Fruit fly (Drosophila melanogaster): ENCODE measurements around the gene sordd1.

Gene sordd1

DNA sequence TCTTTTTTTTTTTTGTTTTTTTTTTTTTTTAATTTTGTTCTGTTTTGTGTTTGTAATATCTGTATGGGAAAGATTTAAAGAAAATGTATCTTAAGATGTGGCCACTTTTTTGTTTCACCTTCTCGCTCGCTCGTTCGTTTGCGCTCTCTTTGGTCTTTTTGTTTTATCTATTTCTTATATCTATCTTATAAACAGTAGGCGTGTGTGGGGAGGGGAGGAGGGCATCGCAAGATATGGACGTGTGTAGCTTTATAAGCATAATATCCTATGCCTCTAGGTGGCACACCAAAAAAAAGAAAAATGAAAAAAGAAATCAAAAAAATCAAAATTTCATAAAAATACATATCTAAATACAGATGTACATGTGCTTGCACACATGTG, 16.8 kb upstream of the sordd1 start (continued):
- TF ChIP-seq Xbp1 (GFP tag; optimal IDR thresholded peaks at IDR 0.05) (no peak), oc (tag; optimal IDR thresholded peaks at IDR 0.05) (no peak), GATAe (GFP tag; conservative IDR thresholded peaks at IDR 0.05) (no peak), lola (GFP tag; optimal IDR thresholded peaks at IDR 0.05) (peak in 1 of 3 experiments; percentile 22), ken (GFP tag; IDR thresholded peaks at IDR 0.05) (no peak), Mes4 (GFP tag; optimal IDR thresholded peaks at IDR 0.05) (no peak), hkb (optimal IDR thresholded peaks at IDR 0.05) (no peak), hkb (GFP tag; IDR thresholded peaks at IDR 0.05) (no peak), CHES-1-like (GFP tag; optimal IDR thresholded peaks at IDR 0.05) (no peak), peb (GFP tag; IDR thresholded peaks at IDR 0.05) (no peak), pan (optimal IDR thresholded peaks at IDR 0.05) (no peak), pan (GFP tag; optimal IDR thresholded peaks at IDR 0.05 in 1 of 2, IDR thresholded peaks at IDR 0.05 in 1 of 2) (no peak), croc (GFP tag; conservative IDR thresholded peaks at IDR 0.05) (no peak), Meics (GFP tag; optimal IDR thresholded peaks at IDR 0.05) (no peak), CG8478 (optimal IDR thresholded peaks at IDR 0.05) (no peak), Rx (GFP tag; IDR thresholded peaks at IDR 0.05) (no peak)

DNA sequence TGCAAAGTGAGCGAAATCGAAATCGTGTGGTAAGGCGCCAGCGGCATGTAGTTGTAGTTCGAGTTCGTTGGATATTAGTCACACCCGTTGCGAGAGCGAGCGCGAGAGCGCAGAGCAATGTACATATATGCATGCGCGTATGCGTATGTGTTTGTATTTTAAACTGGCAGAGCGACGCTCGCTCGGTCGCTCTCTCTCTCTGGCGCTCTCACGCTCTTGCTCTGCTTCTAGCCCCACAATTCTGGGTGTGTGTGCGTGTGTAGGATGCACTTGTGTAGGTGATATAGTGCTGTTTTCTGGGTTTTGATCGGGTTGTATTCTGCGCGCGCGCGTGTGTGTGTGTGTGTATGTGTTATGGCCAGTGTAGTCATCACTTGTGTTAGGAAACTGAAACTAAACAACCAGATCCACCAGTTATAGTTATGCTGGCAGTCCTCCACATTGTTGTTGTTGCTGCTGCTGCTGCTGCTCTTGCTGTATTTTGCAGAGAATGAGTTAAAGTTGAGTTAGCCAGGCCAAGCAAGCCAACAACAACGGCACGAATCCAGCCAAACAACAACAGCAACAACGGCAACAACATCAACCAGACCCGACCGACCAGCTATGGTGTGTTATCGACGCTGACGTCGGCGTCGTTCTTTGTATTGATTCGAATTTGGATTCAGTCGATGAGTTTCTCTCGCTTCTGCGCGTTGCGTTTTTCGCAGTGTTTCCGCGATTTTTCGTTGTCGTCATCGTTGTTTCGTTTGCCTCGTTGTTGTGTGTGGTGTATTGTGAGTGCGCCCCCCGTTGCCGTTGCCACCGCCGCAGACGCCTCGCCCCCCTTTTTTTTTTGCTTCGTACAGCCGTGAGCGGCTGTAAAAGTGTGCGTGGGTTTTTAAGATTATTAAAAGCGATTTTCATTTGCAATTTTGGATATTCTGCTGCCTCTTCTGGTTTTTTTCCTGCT, 16.1 kb upstream of the sordd1 start:
- TF ChIP-seq CG15601 (tag; optimal IDR thresholded peaks at IDR 0.05) = no peak
- no peak for TF ChIP-seq CG9797 (GFP tag; optimal IDR thresholded peaks at IDR 0.05)
- no peak for TF ChIP-seq Mad (GFP tag; optimal IDR thresholded peaks at IDR 0.05)
- no peak for TF ChIP-seq ato (GFP tag; IDR thresholded peaks at IDR 0.05; ENCODE audit: partially characterized antibody)
- no peak for TF ChIP-seq Bteb2 (GFP tag; optimal IDR thresholded peaks at IDR 0.05)
- TF ChIP-seq CG18619 (GFP tag; optimal IDR thresholded peaks at IDR 0.05) = no peak
- TF ChIP-seq knrl (GFP tag; IDR thresholded peaks at IDR 0.05; ENCODE audit: partially characterized antibody) = no peak
- TF ChIP-seq NK7.1 (GFP tag; optimal IDR thresholded peaks at IDR 0.05) = no peak
- no peak for TF ChIP-seq Ravus (GFP tag; IDR thresholded peaks at IDR 0.05)
- TF ChIP-seq hkb (optimal IDR thresholded peaks at IDR 0.05) = no peak
- TF ChIP-seq hkb (GFP tag; IDR thresholded peaks at IDR 0.05) = no peak
- peak; percentile 30 for TF ChIP-seq CG15514 (GFP tag; optimal IDR thresholded peaks at IDR 0.05)
- no peak for TF ChIP-seq crp (GFP tag; optimal IDR thresholded peaks at IDR 0.05)
- TF ChIP-seq CG3065 (GFP tag; optimal IDR thresholded peaks at IDR 0.05) = no peak
- TF ChIP-seq mam (GFP tag; optimal IDR thresholded peaks at IDR 0.05) = no peak
- no peak for TF ChIP-seq tio (GFP tag; optimal IDR thresholded peaks at IDR 0.05)
- no peak for TF ChIP-seq Sry-β (GFP tag; optimal IDR thresholded peaks at IDR 0.05)
- TF ChIP-seq CG2678 (tag; optimal IDR thresholded peaks at IDR 0.05) = no peak
- no peak for TF ChIP-seq phol (tag; optimal IDR thresholded peaks at IDR 0.05)
- TF ChIP-seq CG11696 (GFP tag; IDR thresholded peaks at IDR 0.05) = no peak
- no peak for TF ChIP-seq lov (optimal IDR thresholded peaks at IDR 0.05)
- TF ChIP-seq lov (GFP tag; IDR thresholded peaks at IDR 0.05) = no peak
- TF ChIP-seq CG11093 (GFP tag; IDR thresholded peaks at IDR 0.05) = no peak
- no peak for TF ChIP-seq Spps (tag; optimal IDR thresholded peaks at IDR 0.05)
- TF ChIP-seq HmgD (GFP tag; optimal IDR thresholded peaks at IDR 0.05) = no peak
- no peak for TF ChIP-seq CG16813 (GFP tag; IDR thresholded peaks at IDR 0.05; ENCODE audit: partially characterized antibody)
- TF ChIP-seq cato (GFP tag; optimal IDR thresholded peaks at IDR 0.05; ENCODE audit: borderline replicate concordance) = no peak
- TF ChIP-seq Drgx (GFP tag; IDR thresholded peaks at IDR 0.05) = no peak; the same call in 1 of the 2 replicates
- no peak for TF ChIP-seq ham (GFP tag; IDR thresholded peaks at IDR 0.05)
- TF ChIP-seq CG34224 (GFP tag; IDR thresholded peaks at IDR 0.05; ENCODE audit: partially characterized antibody) = peak; percentile 65
- TF ChIP-seq BtbVII (GFP tag; optimal IDR thresholded peaks at IDR 0.05) = no peak
- TF ChIP-seq CG32772 (GFP tag; IDR thresholded peaks at IDR 0.05) = 0 out of 2 replicates have a peak, but pooled peaks have one; percentile 47
- TF ChIP-seq Opbp (GFP tag; IDR thresholded peaks at IDR 0.05; ENCODE audit: partially characterized antibody) = no peak
- TF ChIP-seq Poxn (GFP tag; IDR thresholded peaks at IDR 0.05) = no peak
- TF ChIP-seq CG17385 (GFP tag; optimal IDR thresholded peaks at IDR 0.05) = peak; percentile 70
